Fruit fly (Drosophila melanogaster) whole organism, prepupa: ENCODE measurements around the gene Dip-C.

ENCODE experiments used
- CG8319 ChIP-seq: fragments of 200-800 bp; sonication (Bioruptor generic); optimal IDR thresholded peaks from 3 replicates; lab custom pipeline; 2016; ENCODE audit warnings: missing biosample characterization, missing genetic modification characterization
- Hr39 ChIP-seq: fragments of 200-800 bp; sonication (Bioruptor generic); optimal IDR thresholded peaks from 2 replicates; lab custom pipeline; 2016; ENCODE audit warnings: missing biosample characterization, missing genetic modification characterization
- OdsH ChIP-seq: fragments of 200-800 bp; sonication (Bioruptor generic); optimal IDR thresholded peaks from 3 replicates; lab custom pipeline; 2016; ENCODE audit warnings: missing biosample characterization, missing genetic modification characterization
- fkh ChIP-seq: fragments of 200-800 bp; sonication (Bioruptor generic); optimal IDR thresholded peaks from 3 replicates; lab custom pipeline; 2017; ENCODE audit warnings: missing biosample characterization, mild to moderate bottlenecking, missing genetic modification characterization, moderate library complexity
- spab ChIP-seq: fragments of 200-800 bp; sonication (Bioruptor generic); optimal IDR thresholded peaks from 2 replicates; lab custom pipeline; 2017; ENCODE audit warnings: missing biosample characterization, mild to moderate bottlenecking, missing genetic modification characterization, missing genetic modification reagents

dm6 chr3R:12379249-12379648 lies 34.3 kb downstream of the Dip-C start:
- TF ChIP-seq spab (GFP tag; lab: Kevin White, UChicago) (no peak), OdsH (GFP tag; lab: Kevin White, UChicago) (no peak), CG8319 (GFP tag; lab: Kevin White, UChicago) (no peak), fkh (GFP tag; lab: Kevin White, UChicago) (no peak), Hr39 (no peak)
